Fruit fly (Drosophila melanogaster) whole organism, prepupa: ENCODE data around the gene tll.

ENCODE experiments used
- CG10631 ChIP-seq: fragments of 200-800 bp; sonication (Bioruptor generic); optimal IDR thresholded peaks from 2 replicates; lab custom pipeline; 2016; ENCODE audit warnings: missing biosample characterization, missing genetic modification characterization
- CG11762 ChIP-seq: fragments of 200-800 bp; sonication (Bioruptor generic); optimal IDR thresholded peaks from 3 replicates; lab custom pipeline; 2016; ENCODE audit warnings: missing biosample characterization, missing genetic modification characterization; ENCODE audit not compliant: insufficient read depth
- CG11902 ChIP-seq: fragments of 200-800 bp; sonication (Bioruptor generic); optimal IDR thresholded peaks from 3 replicates; lab custom pipeline; 2016; ENCODE audit warnings: missing biosample characterization, missing genetic modification characterization
- CG1621 ChIP-seq: fragments of 200-800 bp; sonication (Bioruptor generic); optimal IDR thresholded peaks from 3 replicates; lab custom pipeline; 2018; ENCODE audit warnings: missing biosample characterization, mild to moderate bottlenecking, missing genetic modification characterization
- CG6854 ChIP-seq: fragments of 200-800 bp; sonication (Bioruptor generic); optimal IDR thresholded peaks from 2 replicates; lab custom pipeline; 2017; ENCODE audit warnings: missing biosample characterization, mild to moderate bottlenecking, missing genetic modification characterization
- Hr4 ChIP-seq: fragments of 200-800 bp; sonication (Bioruptor generic); optimal IDR thresholded peaks from 3 replicates; lab custom pipeline; 2016; ENCODE audit warnings: missing biosample characterization, missing genetic modification characterization
- Lpt ChIP-seq: fragments of 200-800 bp; sonication (Bioruptor generic); optimal IDR thresholded peaks from 3 replicates; lab custom pipeline; 2016; ENCODE audit warnings: missing biosample characterization, missing genetic modification characterization
- Sox14 ChIP-seq: fragments of 200-800 bp; sonication (Bioruptor generic); optimal IDR thresholded peaks from 3 replicates; lab custom pipeline; 2016; ENCODE audit warnings: missing biosample characterization, missing genetic modification characterization
- achi ChIP-seq: fragments of 200-800 bp; sonication (Bioruptor generic); optimal IDR thresholded peaks from 3 replicates; lab custom pipeline; 2016; ENCODE audit warnings: missing biosample characterization, missing genetic modification characterization
- fd59A ChIP-seq: fragments of 200-800 bp; sonication (Bioruptor generic); optimal IDR thresholded peaks from 2 replicates; lab custom pipeline; 2017; ENCODE audit warnings: missing biosample characterization, mild to moderate bottlenecking, missing genetic modification characterization, missing genetic modification reagents

DNA sequence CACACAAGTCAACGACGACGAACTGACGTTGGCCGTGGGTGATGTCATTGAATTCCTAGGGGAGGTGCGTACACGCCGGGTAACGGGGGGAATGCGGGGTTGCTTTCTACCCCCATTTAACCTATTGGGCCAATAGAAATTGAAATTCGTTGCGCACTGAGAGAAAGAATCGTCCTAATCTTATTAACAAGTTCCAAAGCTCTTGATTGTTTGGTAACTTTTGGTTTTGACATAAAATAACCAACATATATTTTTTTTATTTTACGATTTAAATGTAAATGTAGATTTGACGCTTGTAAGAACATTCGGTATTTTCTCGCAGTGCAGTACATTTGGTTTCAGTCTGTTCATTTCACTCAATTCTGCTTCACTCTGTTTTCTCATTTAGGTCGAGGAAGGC lies 34.9 kb upstream of the tll start:
- TF ChIP-seq CG10631 (GFP tag; lab: Kevin White, UChicago), result peak; percentile 38
- TF ChIP-seq Sox14 (GFP tag; lab: Kevin White, UChicago), result peak; percentile 42
- no peak for TF ChIP-seq CG1621 (tag; lab: Kevin White, UChicago)
- TF ChIP-seq Lpt (GFP tag; lab: Kevin White, UChicago), result no peak
- no peak for TF ChIP-seq fd59A
- TF ChIP-seq achi, result peak; percentile 33
- no peak for TF ChIP-seq CG11902
- no peak for TF ChIP-seq CG6854 (GFP tag; lab: Kevin White, UChicago)
- peak; percentile 51 for TF ChIP-seq Hr4 (GFP tag; lab: Kevin White, UChicago)
- TF ChIP-seq CG11762, result peak; percentile 1
